Worm (Caenorhabditis elegans): ENCODE results near the gene mfsd-11.

Gene mfsd-11

ce11 chrX:12154055-12154898 is at the start of gene mfsd-11:
Gene mfsd-11 (minus strand): TSS chrX:12154105.
- TF ChIP-seq ceh-14 (tag; optimal IDR thresholded peaks at IDR 0.05) (no peak), elt-2 (tag; optimal IDR thresholded peaks at IDR 0.05) (peak; percentile 65)

ce11 chrX:12201840-12202239 is 47.9 kb upstream of the mfsd-11 start:
- TF ChIP-seq pqm-1 (tag; optimal IDR thresholded peaks at IDR 0.05): no peak

ce11 chrX:12201435-12201834 is 47.5 kb upstream of the mfsd-11 start:
- no peak for TF ChIP-seq eyg-1 (tag; optimal IDR thresholded peaks at IDR 0.05)
- TF ChIP-seq ref-2 (tag; optimal IDR thresholded peaks at IDR 0.05): no peak
- no peak for TF ChIP-seq nhr-11 (tag; optimal IDR thresholded peaks at IDR 0.05)
- TF ChIP-seq ceh-6 (GFP tag; optimal IDR thresholded peaks at IDR 0.05): no peak
- TF ChIP-seq zip-5 (tag; optimal IDR thresholded peaks at IDR 0.05): no peak
- TF ChIP-seq tbx-2 (tag; optimal IDR thresholded peaks at IDR 0.05): no peak
- TF ChIP-seq madf-2 (tag; optimal IDR thresholded peaks at IDR 0.05): no peak
- TF ChIP-seq K02D7.2 (tag; optimal IDR thresholded peaks at IDR 0.05): no peak
- TF ChIP-seq sdc-2 (tag; optimal IDR thresholded peaks at IDR 0.05): no peak
- no peak for TF ChIP-seq mec-3 (tag; optimal IDR thresholded peaks at IDR 0.05; ENCODE audit: borderline replicate concordance)
- TF ChIP-seq hlh-30 (tag; optimal IDR thresholded peaks at IDR 0.05; ENCODE audit: insufficient read depth): no peak
- TF ChIP-seq ceh-45 (GFP tag; IDR thresholded peaks at IDR 0.05): no peak
- TF ChIP-seq ahr-1 (tag; optimal IDR thresholded peaks at IDR 0.05): no peak
- no peak for TF ChIP-seq elt-4 (tag; optimal IDR thresholded peaks at IDR 0.05)
- no peak for TF ChIP-seq syd-9 (tag; optimal IDR thresholded peaks at IDR 0.05)
- TF ChIP-seq fax-1 (tag; optimal IDR thresholded peaks at IDR 0.05): no peak
- no peak for TF ChIP-seq ets-4 (tag; optimal IDR thresholded peaks at IDR 0.05)
- TF ChIP-seq ceh-30 (tag; optimal IDR thresholded peaks at IDR 0.05): no peak
- TF ChIP-seq sox-2 (GFP tag; IDR thresholded peaks at IDR 0.05): no peak
- TF ChIP-seq pros-1 (tag; optimal IDR thresholded peaks at IDR 0.05): no peak

ce11 chrX:12200577-12200976 is 46.7 kb upstream of the mfsd-11 start:
- no peak for TF ChIP-seq nfya-1 (tag; optimal IDR thresholded peaks at IDR 0.05)
- TF ChIP-seq eyg-1 (tag; optimal IDR thresholded peaks at IDR 0.05): no peak
- no peak for TF ChIP-seq nhr-232 (tag; optimal IDR thresholded peaks at IDR 0.05)
- no peak for TF ChIP-seq hlh-15 (tag; optimal IDR thresholded peaks at IDR 0.05)
- no peak for TF ChIP-seq lin-11 (tag; optimal IDR thresholded peaks at IDR 0.05)
- TF ChIP-seq fax-1 (tag; optimal IDR thresholded peaks at IDR 0.05): no peak
- TF ChIP-seq dmd-4 (tag; optimal IDR thresholded peaks at IDR 0.05; ENCODE audit: borderline replicate concordance): no peak
- no peak for TF ChIP-seq hlh-8 (tag; optimal IDR thresholded peaks at IDR 0.05)
- TF ChIP-seq fkh-6 (tag; optimal IDR thresholded peaks at IDR 0.05): no peak
- no peak for TF ChIP-seq odd-2 (tag; optimal IDR thresholded peaks at IDR 0.05)
- TF ChIP-seq nhr-11 (tag; optimal IDR thresholded peaks at IDR 0.05): no peak
- no peak for TF ChIP-seq ceh-6 (GFP tag; optimal IDR thresholded peaks at IDR 0.05)
- TF ChIP-seq ceh-24 (tag; optimal IDR thresholded peaks at IDR 0.05): no peak
- no peak for TF ChIP-seq ceh-30 (tag; optimal IDR thresholded peaks at IDR 0.05)
- TF ChIP-seq unc-86 (tag; optimal IDR thresholded peaks at IDR 0.05): no peak
- no peak for TF ChIP-seq madf-2 (tag; optimal IDR thresholded peaks at IDR 0.05)
- no peak for TF ChIP-seq rnt-1 (tag; optimal IDR thresholded peaks at IDR 0.05)
- no peak for TF ChIP-seq F13H6.1 (tag; optimal IDR thresholded peaks at IDR 0.05)
- no peak for TF ChIP-seq hlh-6 (tag; optimal IDR thresholded peaks at IDR 0.05)

Measured in whole organism, late embryonic.